Worm (Caenorhabditis elegans) whole organism, mixed stage, embryonic: Measurements from ENCODE around the gene D2096.5.

Experiments used
- elt-1 ChIP-seq: sonication (generic microtip); optimal IDR thresholded peaks from 2 replicates; lab custom pipeline; 2017; ENCODE audit warnings: missing genetic modification characterization, mild to moderate bottlenecking, missing compliant biosample characterization, antibody characterized with exemption, moderate library complexity, borderline replicate concordance; ENCODE audit not compliant: insufficient read depth
- sptf-1 ChIP-seq: sonication (generic microtip); optimal IDR thresholded peaks from 2 replicates; lab custom pipeline; 2017; ENCODE audit warnings: mild to moderate bottlenecking, missing genetic modification characterization, moderate library complexity, missing compliant biosample characterization

DNA sequence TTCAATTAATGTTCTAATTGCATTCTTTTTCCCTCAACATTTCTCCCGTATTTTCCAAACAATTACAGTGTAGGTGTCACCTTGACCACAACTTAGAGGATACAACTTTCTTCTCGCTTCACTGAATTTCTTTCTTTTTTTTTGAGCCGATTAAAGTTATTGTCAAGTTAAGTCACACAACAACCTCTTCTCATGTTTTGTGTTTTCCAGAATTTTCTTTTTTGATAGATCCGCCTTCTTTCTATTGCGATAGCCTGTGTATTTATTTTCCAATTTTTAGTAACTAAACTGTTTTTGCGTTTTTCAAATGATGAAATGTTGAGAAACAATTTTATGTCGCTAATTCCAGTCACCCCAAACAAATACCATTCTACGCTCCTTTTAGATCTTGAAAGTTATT is 33.9 kb downstream of the D2096.5 start, which contains the start of gene F35H10.3:
- TF ChIP-seq sptf-1 (tag; lab: Kevin White, UChicago) (no peak), elt-1 (tag; lab: Kevin White, UChicago) (no peak)
